Worm (Caenorhabditis elegans) whole organism, L1 larva: ENCODE measurements around the gene prx-1.

Source experiments
- C04F5.9 ChIP-seq: sonication (generic microtip); optimal IDR thresholded peaks from 2 replicates; lab custom pipeline; 2016; ENCODE audit warnings: missing genetic modification characterization, missing compliant biosample characterization
- C16A3.4 ChIP-seq: fragments of 150-350 bp; optimal IDR thresholded peaks from 2 replicates; lab custom pipeline; 2014; ENCODE audit warnings: missing biosample characterization, missing genetic modification characterization
- F16B12.6 ChIP-seq: fragments of 150-350 bp; optimal IDR thresholded peaks from 2 replicates; lab custom pipeline; 2014; ENCODE audit warnings: missing biosample characterization, missing genetic modification characterization
- aha-1 ChIP-seq: fragments of 150-350 bp; optimal IDR thresholded peaks from 2 replicates; lab custom pipeline; 2014; ENCODE audit warnings: missing biosample characterization, missing genetic modification characterization
- aly-2 ChIP-seq: fragments of 150-350 bp; optimal IDR thresholded peaks from 2 replicates; lab custom pipeline; 2014; ENCODE audit warnings: missing biosample characterization, missing genetic modification characterization
- ama-1 ChIP-seq: fragments of 150-350 bp; optimal IDR thresholded peaks from 2 replicates; lab custom pipeline; 2014
- ces-1 ChIP-seq: fragments of 150-350 bp; optimal IDR thresholded peaks from 2 replicates; lab custom pipeline; 2014; ENCODE audit warnings: missing biosample characterization, missing genetic modification reagents, missing genetic modification characterization
- dpl-1 ChIP-seq, 3 experiments: fragments of 150-350 bp in 2 of 3; sonication (generic microtip) in 1 of 3; optimal IDR thresholded peaks; 2 replicates each; lab custom pipeline; 2014 to 2017; ENCODE audit warnings: missing biosample characterization in 3 of 3, missing genetic modification characterization in 3 of 3, missing genetic modification reagents in 3 of 3
- dsc-1 ChIP-seq: sonication (generic microtip); optimal IDR thresholded peaks from 2 replicates; lab custom pipeline; 2016; ENCODE audit warnings: mild to moderate bottlenecking, missing genetic modification characterization, missing compliant biosample characterization
- efl-1 ChIP-seq, 4 experiments: fragments of 150-350 bp; optimal IDR thresholded peaks in 3 of 4; peaks in 1 of 4; 1 replicate in 1 of 4; 2 replicates in 3 of 4; lab custom pipeline; 2014; ENCODE audit warnings: missing biosample characterization in 2 of 4, missing genetic modification characterization in 2 of 4, missing genetic modification reagents in 2 of 4
- efl-3 ChIP-seq: fragments of 200-800 bp; sonication (Bioruptor generic); optimal IDR thresholded peaks from 2 replicates; lab custom pipeline; 2018; ENCODE audit warnings: mild to moderate bottlenecking, missing genetic modification characterization, missing compliant biosample characterization
- egl-13 ChIP-seq: sonication (generic microtip); optimal IDR thresholded peaks from 2 replicates; lab custom pipeline; 2016; ENCODE audit warnings: missing genotype, missing genetic modification reagents, missing genetic modification characterization, missing compliant biosample characterization
- egl-27 ChIP-seq, 2 experiments: fragments of 150-350 bp in 1 of 2; sonication (generic microtip); optimal IDR thresholded peaks; 3 replicates each; lab custom pipeline; 2017 to 2018; ENCODE audit warnings: missing biosample characterization in 2 of 2, missing genetic modification characterization in 2 of 2, missing genetic modification reagents in 2 of 2
- elt-2 ChIP-seq: sonication (generic microtip); optimal IDR thresholded peaks from 2 replicates; lab custom pipeline; 2016; ENCODE audit warnings: missing genetic modification characterization, mild to moderate bottlenecking, inconsistent platforms, missing compliant biosample characterization, missing genetic modification reagents
- elt-3 ChIP-seq, 6 experiments: fragments of 150-350 bp in 1 of 6; sonication (generic microtip); optimal IDR thresholded peaks; 2 replicates each; lab custom pipeline; 2017 to 2018; ENCODE audit warnings: missing biosample characterization in 6 of 6, missing genetic modification characterization in 6 of 6, inconsistent platforms in 1 of 6
- ets-5 ChIP-seq: fragments of 200-800 bp; sonication (Bioruptor generic); IDR thresholded peaks from 2 replicates; pipeline ENCODE4 v1.3.6; 2022; ENCODE audit warnings: missing genetic modification characterization, missing compliant biosample characterization
- hpl-2 ChIP-seq: fragments of 150-350 bp; optimal IDR thresholded peaks from 2 replicates; lab custom pipeline; 2014; ENCODE audit warnings: missing biosample characterization, missing genetic modification reagents, missing genetic modification characterization
- irx-1 ChIP-seq: sonication (generic microtip); optimal IDR thresholded peaks from 2 replicates; lab custom pipeline; 2016; ENCODE audit warnings: missing genetic modification characterization, missing compliant biosample characterization
- isw-1 ChIP-seq: fragments of 200-800 bp; sonication (Bioruptor generic); IDR thresholded peaks from 2 replicates; pipeline ENCODE4 v1.3.6; 2022; ENCODE audit warnings: missing genetic modification characterization, missing compliant biosample characterization
- jun-1 ChIP-seq: fragments of 150-350 bp; optimal IDR thresholded peaks from 2 replicates; lab custom pipeline; 2014; ENCODE audit warnings: missing biosample characterization, missing genetic modification reagents, missing genetic modification characterization
- lin-13 ChIP-seq: fragments of 150-350 bp; optimal IDR thresholded peaks from 2 replicates; lab custom pipeline; 2014; ENCODE audit warnings: missing biosample characterization, missing genetic modification reagents, missing genetic modification characterization
- lin-14 ChIP-seq: fragments of 200-800 bp; sonication (Bioruptor generic); optimal IDR thresholded peaks from 2 replicates; lab custom pipeline; 2018; ENCODE audit warnings: mild to moderate bottlenecking, missing genetic modification characterization, moderate library complexity, missing compliant biosample characterization
- lin-15B ChIP-seq: fragments of 150-350 bp; sonication (generic microtip); optimal IDR thresholded peaks from 3 replicates; lab custom pipeline; 2014; ENCODE audit warnings: missing biosample characterization, missing genetic modification characterization
- lin-35 ChIP-seq, 2 experiments: fragments of 150-350 bp; optimal IDR thresholded peaks; 2 replicates each; lab custom pipeline; 2014; ENCODE audit warnings: missing biosample characterization in 2 of 2, missing genetic modification characterization in 2 of 2, missing genetic modification reagents in 2 of 2
- lir-3 ChIP-seq: sonication (generic microtip); optimal IDR thresholded peaks from 2 replicates; lab custom pipeline; 2016; ENCODE audit warnings: mild to moderate bottlenecking, missing genetic modification characterization, moderate library complexity, missing compliant biosample characterization; ENCODE audit not compliant: poor library complexity
- mdl-1 ChIP-seq, 2 experiments: fragments of 150-350 bp; optimal IDR thresholded peaks; 2 replicates each; lab custom pipeline; 2014 to 2017; ENCODE audit warnings: missing biosample characterization in 2 of 2, missing genetic modification characterization in 2 of 2, inconsistent platforms in 1 of 2
- mep-1 ChIP-seq: fragments of 150-350 bp; optimal IDR thresholded peaks from 2 replicates; lab custom pipeline; 2014; ENCODE audit warnings: missing biosample characterization, missing genetic modification characterization
- nhr-11 ChIP-seq: fragments of 150-350 bp; optimal IDR thresholded peaks from 2 replicates; lab custom pipeline; 2014; ENCODE audit warnings: missing biosample characterization, missing genetic modification characterization
- nhr-12 ChIP-seq: sonication (generic microtip); optimal IDR thresholded peaks from 2 replicates; lab custom pipeline; 2017; ENCODE audit warnings: missing biosample characterization, missing genetic modification characterization
- nhr-19 ChIP-seq: fragments of 200-800 bp; sonication (Bioruptor generic); conservative IDR thresholded peaks from 2 replicates; pipeline ENCODE4 v1.3.6; 2022; ENCODE audit warnings: missing genetic modification characterization, missing compliant biosample characterization
- nhr-20 ChIP-seq: sonication (generic microtip); optimal IDR thresholded peaks from 2 replicates; lab custom pipeline; 2016; ENCODE audit warnings: mild to moderate bottlenecking, missing genetic modification characterization, missing compliant biosample characterization
- nhr-237 ChIP-seq: fragments of 150-350 bp; optimal IDR thresholded peaks from 2 replicates; lab custom pipeline; 2014; ENCODE audit warnings: missing biosample characterization, missing genetic modification characterization
- nhr-28 ChIP-seq: fragments of 150-350 bp; optimal IDR thresholded peaks from 2 replicates; lab custom pipeline; 2014; ENCODE audit warnings: missing biosample characterization, missing genetic modification characterization
- nhr-47 ChIP-seq: sonication (generic microtip); optimal IDR thresholded peaks from 2 replicates; lab custom pipeline; 2016; ENCODE audit warnings: mild to moderate bottlenecking, missing genetic modification characterization, moderate library complexity, missing compliant biosample characterization
- nhr-76 ChIP-seq: sonication (generic microtip); optimal IDR thresholded peaks from 2 replicates; lab custom pipeline; 2017; ENCODE audit warnings: missing biosample characterization, missing genetic modification characterization
- nhr-84 ChIP-seq: sonication (generic microtip); optimal IDR thresholded peaks from 2 replicates; lab custom pipeline; 2017; ENCODE audit warnings: missing biosample characterization, missing genetic modification characterization
- nhr-85 ChIP-seq: sonication (generic microtip); peaks from one replicate; lab custom pipeline; 2016; ENCODE audit warnings: missing genetic modification characterization, inconsistent platforms, missing compliant biosample characterization
- nhr-90 ChIP-seq: sonication (generic microtip); optimal IDR thresholded peaks from 2 replicates; lab custom pipeline; 2016; ENCODE audit warnings: mild to moderate bottlenecking, missing genetic modification characterization, missing compliant biosample characterization; ENCODE audit not compliant: poor library complexity
- pag-3 ChIP-seq: sonication (generic microtip); optimal IDR thresholded peaks from 2 replicates; lab custom pipeline; 2017; ENCODE audit warnings: missing genetic modification characterization, mild to moderate bottlenecking, missing compliant biosample characterization, antibody characterized with exemption, borderline replicate concordance; ENCODE audit not compliant: insufficient read depth
- pax-3 ChIP-seq: fragments of 200-800 bp; sonication (Bioruptor generic); optimal IDR thresholded peaks from 2 replicates; lab custom pipeline; 2018; ENCODE audit warnings: mild to moderate bottlenecking, missing genetic modification characterization, moderate library complexity, missing compliant biosample characterization
- rnt-1 ChIP-seq: sonication (generic microtip); optimal IDR thresholded peaks from 2 replicates; lab custom pipeline; 2016; ENCODE audit warnings: mild to moderate bottlenecking, missing genetic modification characterization, moderate library complexity, missing compliant biosample characterization
- skn-1 ChIP-seq: fragments of 150-350 bp; optimal IDR thresholded peaks from 2 replicates; lab custom pipeline; 2014; ENCODE audit warnings: missing biosample characterization, missing genetic modification characterization
- sox-4 ChIP-seq: sonication (generic microtip); optimal IDR thresholded peaks from 2 replicates; lab custom pipeline; 2016; ENCODE audit warnings: missing genetic modification characterization, missing compliant biosample characterization
- sup-37 ChIP-seq: fragments of 200-800 bp; sonication (Bioruptor generic); optimal IDR thresholded peaks from 2 replicates; lab custom pipeline; 2018; ENCODE audit warnings: mild to moderate bottlenecking, missing genetic modification characterization, missing compliant biosample characterization
- swsn-7 ChIP-seq: sonication (generic microtip); optimal IDR thresholded peaks from 2 replicates; lab custom pipeline; 2016; ENCODE audit warnings: missing genetic modification characterization, missing compliant biosample characterization
- tbx-2 ChIP-seq: sonication (generic microtip); optimal IDR thresholded peaks from 2 replicates; lab custom pipeline; 2016; ENCODE audit warnings: missing genetic modification characterization, missing compliant biosample characterization
- tlp-1 ChIP-seq: fragments of 150-350 bp; optimal IDR thresholded peaks from 2 replicates; lab custom pipeline; 2014; ENCODE audit warnings: missing biosample characterization, missing genetic modification characterization
- unc-86 ChIP-seq: sonication (generic microtip); optimal IDR thresholded peaks from 2 replicates; lab custom pipeline; 2016; ENCODE audit warnings: missing genetic modification characterization, missing compliant biosample characterization
- unc-98 ChIP-seq: fragments of 200-800 bp; sonication (Bioruptor generic); IDR thresholded peaks from 2 replicates; pipeline ENCODE4 v1.3.6; 2022; ENCODE audit warnings: missing genetic modification characterization, missing compliant biosample characterization
- xbp-1 ChIP-seq: sonication (generic microtip); optimal IDR thresholded peaks from 2 replicates; lab custom pipeline; 2016; ENCODE audit warnings: missing genetic modification characterization, missing compliant biosample characterization
- zip-4 ChIP-seq: fragments of 200-800 bp; sonication (Bioruptor generic); optimal IDR thresholded peaks from 2 replicates; lab custom pipeline; 2018; ENCODE audit warnings: mild to moderate bottlenecking, missing genetic modification characterization, moderate library complexity, missing compliant biosample characterization
- ztf-11 ChIP-seq, 2 experiments: sonication (generic microtip); optimal IDR thresholded peaks; 2 replicates each; lab custom pipeline; 2016 to 2017; ENCODE audit warnings: missing genetic modification characterization in 2 of 2, missing biosample characterization in 1 of 2, missing compliant biosample characterization in 1 of 2
- ztf-4 ChIP-seq: fragments of 150-350 bp; optimal IDR thresholded peaks from 2 replicates; lab custom pipeline; 2014; ENCODE audit warnings: missing biosample characterization, missing genetic modification characterization

The prx-1 gene

DNA sequence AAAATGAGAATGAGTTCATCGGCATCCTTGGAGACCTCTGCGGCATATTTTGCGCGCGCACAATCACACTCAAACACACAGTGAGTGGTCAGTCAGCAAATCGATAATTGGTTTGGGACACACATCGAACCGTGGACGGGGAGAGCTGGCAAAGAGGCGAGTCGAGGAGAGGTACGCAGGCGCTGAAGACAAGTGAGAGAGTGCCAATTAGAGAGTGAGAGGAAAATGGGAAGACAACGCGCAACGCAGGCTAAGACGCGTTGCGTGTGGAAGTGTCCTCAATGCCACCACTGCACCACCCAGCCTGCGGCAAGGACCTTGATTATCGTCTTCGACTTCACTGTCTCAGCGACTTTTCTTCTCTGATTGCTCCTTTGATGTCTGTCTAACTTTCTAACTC is 16.5 kb upstream of the prx-1 start (continued):
- TF ChIP-seq xbp-1 (tag; lab: Kevin White, UChicago) (peak; percentile 57), elt-2 (tag; lab: Kevin White, UChicago) (no peak), jun-1 (tag; lab: Kevin White, UChicago) (peak; percentile 38), egl-27 (tag; optimal IDR thresholded peaks at IDR 0.05; lab: Kevin White, UChicago) (no peak), sup-37 (GFP tag; lab: Kevin White, UChicago) (no peak), nhr-20 (tag; lab: Kevin White, UChicago) (peak; percentile 77), irx-1 (peak; percentile 53), sox-4 (tag; lab: Kevin White, UChicago) (no peak), lin-15B (tag; lab: Kevin White, UChicago) (no peak), nhr-47 (tag; lab: Kevin White, UChicago) (peak; percentile 74), mdl-1 (tag; optimal IDR thresholded peaks at IDR 0.05; lab: Kevin White, UChicago) (peak in 1 of 2 experiments; percentile 72), ets-5 (GFP tag; lab: Robert Waterston, UW) (no peak), egl-13 (no peak), elt-3 (tag; optimal IDR thresholded peaks at IDR 0.05; lab: Kevin White, UChicago) (no peak), nhr-11 (tag; lab: Kevin White, UChicago) (no peak), efl-1 (optimal IDR thresholded peaks at IDR 0.05; lab: Kevin White, UChicago) (peak; percentile 62 to 84), efl-1 (GFP tag; optimal IDR thresholded peaks at IDR 0.05 in 1 of 2; lab: Kevin White, UChicago) (peak; percentile 5 to 84), ces-1 (GFP tag; lab: Kevin White, UChicago) (no peak), nhr-85 (peak; percentile 69), lir-3 (tag; lab: Kevin White, UChicago) (no peak), aha-1 (no peak), pag-3 (tag; lab: Kevin White, UChicago) (peak; percentile 46), dsc-1 (tag; lab: Kevin White, UChicago) (peak; percentile 73), nhr-19 (GFP tag; lab: Robert Waterston, UW) (peak; percentile 75), unc-86 (tag; lab: Kevin White, UChicago) (peak; percentile 49), nhr-28 (no peak), nhr-12 (no peak), efl-3 (no peak), ama-1 (lab: Kevin White, UChicago) (no peak), lin-13 (GFP tag; lab: Kevin White, UChicago) (no peak), F16B12.6 (tag; lab: Kevin White, UChicago) (peak; percentile 38), nhr-90 (tag; lab: Kevin White, UChicago) (peak; percentile 52), hpl-2 (GFP tag; lab: Kevin White, UChicago) (no peak), C16A3.4 (peak; percentile 74), rnt-1 (tag; lab: Kevin White, UChicago) (peak; percentile 79), tlp-1 (tag; lab: Kevin White, UChicago) (no peak), zip-4 (GFP tag; lab: Kevin White, UChicago) (no peak), tbx-2 (peak; percentile 76), ztf-11 (tag; optimal IDR thresholded peaks at IDR 0.05; lab: Kevin White, UChicago) (peak in 1 of 2 experiments; percentile 59), nhr-237 (tag; lab: Kevin White, UChicago) (no peak), nhr-84 (tag; lab: Kevin White, UChicago) (no peak), nhr-76 (no peak), unc-98 (GFP tag; lab: Robert Waterston, UW) (peak; percentile 13; the same call in 1 of the 2 replicates), ztf-4 (tag; lab: Kevin White, UChicago) (peak; percentile 27), lin-35 (GFP tag; optimal IDR thresholded peaks at IDR 0.05; lab: Kevin White, UChicago) (peak; percentile 53 to 76), lin-14 (GFP tag; lab: Kevin White, UChicago) (peak; percentile 92), mep-1 (tag; lab: Kevin White, UChicago) (peak; percentile 77), C04F5.9 (tag; lab: Kevin White, UChicago) (peak; percentile 16), pax-3 (no peak), skn-1 (tag; lab: Kevin White, UChicago) (peak; percentile 33), aly-2 (tag; lab: Kevin White, UChicago) (no peak), isw-1 (GFP tag; lab: Robert Waterston, UW) (peak; percentile 41), swsn-7 (tag; lab: Kevin White, UChicago) (peak; percentile 75), dpl-1 (GFP tag; optimal IDR thresholded peaks at IDR 0.05; lab: Kevin White, UChicago) (peak; percentile 30 to 43 (median 32))
